Fruit fly (Drosophila melanogaster): Measurements from ENCODE around the gene SA1.
A peak's percentile ranks its signal among the peaks of the same experiment; 100 is the strongest.

Gene SA1

dm6 chr2L:6967422-6968012 is 17.3 kb downstream of the SA1 start, which contains the start of gene Sumo (continued):
- no peak for TF ChIP-seq ab (GFP tag; optimal IDR thresholded peaks at IDR 0.05)
- no peak for TF ChIP-seq CG3163 (GFP tag; optimal IDR thresholded peaks at IDR 0.05)
- peak; percentile 86 for TF ChIP-seq NFAT (GFP tag; IDR thresholded peaks at IDR 0.05)
- TF ChIP-seq Meics (GFP tag; optimal IDR thresholded peaks at IDR 0.05), result peak; percentile 25
- TF ChIP-seq dimm (GFP tag; IDR thresholded peaks at IDR 0.05), result no peak
- TF ChIP-seq HHEX (GFP tag; optimal IDR thresholded peaks at IDR 0.05), result no peak
- peak; percentile 13 for TF ChIP-seq CG7839 (tag; optimal IDR thresholded peaks at IDR 0.05)
- no peak for TF ChIP-seq Ssrp (tag; optimal IDR thresholded peaks at IDR 0.05)
- no peak for TF ChIP-seq nerfin-1 (tag; optimal IDR thresholded peaks at IDR 0.05)
- no peak for TF ChIP-seq wek (GFP tag; optimal IDR thresholded peaks at IDR 0.05)
- TF ChIP-seq az2 (GFP tag; optimal IDR thresholded peaks at IDR 0.05), result peak; percentile 9
- no peak for TF ChIP-seq Myb (GFP tag; optimal IDR thresholded peaks at IDR 0.05)
- peak; percentile 100 for TF ChIP-seq Opbp (GFP tag; IDR thresholded peaks at IDR 0.05; ENCODE audit: partially characterized antibody)
- TF ChIP-seq zf30C (GFP tag; optimal IDR thresholded peaks at IDR 0.05), result no peak
- no peak for TF ChIP-seq E2f2 (GFP tag; IDR thresholded peaks at IDR 0.05)
- no peak for TF ChIP-seq CG16863 (GFP tag; optimal IDR thresholded peaks at IDR 0.05)
- no peak for TF ChIP-seq crc (GFP tag; optimal IDR thresholded peaks at IDR 0.05)
- no peak for TF ChIP-seq Optix (GFP tag; IDR thresholded peaks at IDR 0.05)
- no peak for TF ChIP-seq CG14014 (GFP tag; IDR thresholded peaks at IDR 0.05)
- peak; percentile 93 for TF ChIP-seq Dref (GFP tag; IDR thresholded peaks at IDR 0.05)
- no peak for TF ChIP-seq CG8924 (tag; optimal IDR thresholded peaks at IDR 0.05)
- TF ChIP-seq Spps (tag; optimal IDR thresholded peaks at IDR 0.05), result no peak
- no peak for TF ChIP-seq CG18011 (GFP tag; optimal IDR thresholded peaks at IDR 0.05)
- TF ChIP-seq hkb (optimal IDR thresholded peaks at IDR 0.05), result no peak
- TF ChIP-seq hkb (GFP tag; IDR thresholded peaks at IDR 0.05), result no peak
- TF ChIP-seq nerfin-2 (GFP tag; IDR thresholded peaks at IDR 0.05; ENCODE audit: partially characterized antibody), result peak; percentile 98
- TF ChIP-seq CG10654 (GFP tag; optimal IDR thresholded peaks at IDR 0.05), result no peak
- no peak for TF ChIP-seq D19B (GFP tag; optimal IDR thresholded peaks at IDR 0.05)
- TF ChIP-seq emc (GFP tag; optimal IDR thresholded peaks at IDR 0.05), result no peak
- peak; percentile 85 for TF ChIP-seq Dll (GFP tag; IDR thresholded peaks at IDR 0.05; ENCODE audit: partially characterized antibody)
- TF ChIP-seq CG2712 (tag; optimal IDR thresholded peaks at IDR 0.05), result peak; percentile 30
- TF ChIP-seq jumu (GFP tag; optimal IDR thresholded peaks at IDR 0.05), result no peak
- no peak for TF ChIP-seq gt (GFP tag; IDR thresholded peaks at IDR 0.05)
- no peak for TF ChIP-seq Ada2b (GFP tag; IDR thresholded peaks at IDR 0.05)
- TF ChIP-seq tap (tag; optimal IDR thresholded peaks at IDR 0.05), result no peak
- no peak for TF ChIP-seq scrt (GFP tag; optimal IDR thresholded peaks at IDR 0.05)
- TF ChIP-seq HmgZ (tag; optimal IDR thresholded peaks at IDR 0.05), result no peak
- no peak for TF ChIP-seq odd (GFP tag; optimal IDR thresholded peaks at IDR 0.05)
- no peak for TF ChIP-seq CG4617 (GFP tag; optimal IDR thresholded peaks at IDR 0.05; ENCODE audit: borderline replicate concordance)
- TF ChIP-seq CG3281 (GFP tag; optimal IDR thresholded peaks at IDR 0.05), result no peak
- TF ChIP-seq CG30431 (GFP tag; optimal IDR thresholded peaks at IDR 0.05), result no peak
- TF ChIP-seq tin (GFP tag; optimal IDR thresholded peaks at IDR 0.05), result no peak
- TF ChIP-seq Atf3 (GFP tag; optimal IDR thresholded peaks at IDR 0.05), result no peak
- TF ChIP-seq toy (GFP tag; IDR thresholded peaks at IDR 0.05), result no peak
- TF ChIP-seq CG2129 (GFP tag; IDR thresholded peaks at IDR 0.05; ENCODE audit: partially characterized antibody), result peak; percentile 93
- no peak for TF ChIP-seq CG8388 (GFP tag; optimal IDR thresholded peaks at IDR 0.05)
- TF ChIP-seq Bdp1 (GFP tag; optimal IDR thresholded peaks at IDR 0.05), result no peak
- TF ChIP-seq sr (GFP tag; IDR thresholded peaks at IDR 0.05), result no peak
- no peak for TF ChIP-seq onecut (GFP tag; IDR thresholded peaks at IDR 0.05)
- no peak for TF ChIP-seq Fer1 (GFP tag; optimal IDR thresholded peaks at IDR 0.05)
- TF ChIP-seq CG11085 (GFP tag; IDR thresholded peaks at IDR 0.05), result no peak; the same call in 1 of the 2 replicates
- no peak for TF ChIP-seq NfI (GFP tag; optimal IDR thresholded peaks at IDR 0.05)

Data from whole organism, embryonic.